Worm (Caenorhabditis elegans) whole organism, early embryonic: Measurements from ENCODE around the gene hel-1.

ENCODE experiments used
- aly-1 ChIP-seq: sonication (generic microtip); optimal IDR thresholded peaks from 2 replicates; lab custom pipeline; 2016; ENCODE audit warnings: missing genetic modification characterization, missing compliant biosample characterization
- ets-7 ChIP-seq: sonication (generic microtip); optimal IDR thresholded peaks from 2 replicates; lab custom pipeline; 2016; ENCODE audit warnings: missing genotype, missing genetic modification characterization, missing compliant biosample characterization
- hmg-4 ChIP-seq: fragments of 200-800 bp; sonication (Bioruptor generic); optimal IDR thresholded peaks from 2 replicates; lab custom pipeline; 2018; ENCODE audit warnings: mild to moderate bottlenecking, missing genetic modification characterization, missing compliant biosample characterization
- hnd-1 ChIP-seq: sonication (generic microtip); optimal IDR thresholded peaks from 2 replicates; lab custom pipeline; 2016; ENCODE audit warnings: missing genetic modification characterization, missing compliant biosample characterization
- tbx-11 ChIP-seq: fragments of 200-800 bp; sonication (Bioruptor generic); IDR thresholded peaks from 2 replicates; pipeline ENCODE4 v1.3.6; 2022; ENCODE audit warnings: missing genetic modification characterization, missing compliant biosample characterization

DNA sequence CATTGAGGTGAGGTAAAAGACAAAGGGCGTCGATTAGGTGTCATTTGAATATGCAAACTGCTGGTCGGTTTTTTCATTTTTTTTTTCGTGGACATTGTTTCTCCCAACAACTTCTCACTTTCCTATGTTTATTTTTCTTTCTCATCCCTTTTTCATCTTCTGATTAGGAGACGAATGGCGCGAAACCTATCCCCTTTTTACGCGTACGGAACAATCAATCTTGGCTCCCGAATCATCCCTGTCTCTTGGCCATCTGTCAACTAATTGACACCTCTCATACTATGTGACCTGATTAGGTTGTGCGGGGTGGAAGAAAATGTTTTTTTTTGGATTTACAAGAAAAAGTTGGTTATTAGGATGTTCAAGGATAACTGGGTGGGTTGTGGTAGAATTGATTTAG, 16.1 kb upstream of the hel-1 start:
- TF ChIP-seq aly-1, result no peak
- TF ChIP-seq ets-7 (tag; lab: Kevin White, UChicago), result no peak
- no peak for TF ChIP-seq tbx-11 (GFP tag; lab: Robert Waterston, UW)
- no peak for TF ChIP-seq hmg-4
- no peak for TF ChIP-seq hnd-1
